Worm (Caenorhabditis elegans) whole organism, late embryonic: ENCODE measurements around the gene C01B10.3.

Source experiments
- C38D4.7 ChIP-seq: fragments of 200-800 bp; sonication (Bioruptor generic); optimal IDR thresholded peaks from 2 replicates; lab custom pipeline; 2018; ENCODE audit warnings: mild to moderate bottlenecking, missing genetic modification characterization, moderate library complexity, missing compliant biosample characterization
- ahr-1 ChIP-seq: sonication (generic microtip); optimal IDR thresholded peaks from 2 replicates; lab custom pipeline; 2016; ENCODE audit warnings: missing genetic modification characterization, missing compliant biosample characterization
- ama-1 ChIP-seq: fragments of 150-350 bp; optimal IDR thresholded peaks from 2 replicates; lab custom pipeline; 2014
- ceh-2 ChIP-seq: sonication (generic microtip); optimal IDR thresholded peaks from 2 replicates; lab custom pipeline; 2016; ENCODE audit warnings: missing genotype, missing genetic modification characterization, missing compliant biosample characterization
- elt-2 ChIP-seq: sonication (generic microtip); optimal IDR thresholded peaks from 2 replicates; lab custom pipeline; 2016; ENCODE audit warnings: missing genetic modification reagents, missing genetic modification characterization, missing compliant biosample characterization
- ets-4 ChIP-seq: sonication (generic microtip); optimal IDR thresholded peaks from 2 replicates; lab custom pipeline; 2016; ENCODE audit warnings: missing genetic modification characterization, missing compliant biosample characterization
- hlh-8 ChIP-seq: sonication (generic microtip); optimal IDR thresholded peaks from 2 replicates; lab custom pipeline; 2016; ENCODE audit warnings: missing genotype, missing genetic modification characterization, missing compliant biosample characterization
- pha-4 ChIP-seq: fragments of 150-350 bp; optimal IDR thresholded peaks from 2 replicates; lab custom pipeline; 2018; ENCODE audit warnings: missing biosample characterization, missing genetic modification reagents, missing genetic modification characterization
- unc-55 ChIP-seq: sonication (generic microtip); optimal IDR thresholded peaks from 2 replicates; lab custom pipeline; 2017; ENCODE audit warnings: missing biosample characterization, missing genetic modification reagents, missing genetic modification characterization
- unc-86 ChIP-seq: sonication (generic microtip); optimal IDR thresholded peaks from 2 replicates; lab custom pipeline; 2016; ENCODE audit warnings: missing genetic modification characterization, missing compliant biosample characterization

- TF ChIP-seq ama-1 (lab: Kevin White, UChicago) (no peak), ceh-2 (tag; lab: Kevin White, UChicago) (no peak), C38D4.7 (no peak), unc-55 (GFP tag; lab: Kevin White, UChicago) (no peak), ahr-1 (tag; lab: Kevin White, UChicago) (no peak), hlh-8 (no peak), unc-86 (no peak), ets-4 (tag; lab: Kevin White, UChicago) (no peak), elt-2 (tag; lab: Kevin White, UChicago) (no peak), pha-4 (tag; lab: Kevin White, UChicago) (no peak)
Observed at ce11 chrIV:6595912-6596311, 25.2 kb downstream of the C01B10.3 start, which contains the start of gene F38A5.22.
